Fruit fly (Drosophila melanogaster) whole organism, adult: ENCODE results near the gene CG33483.
A peak's percentile ranks its signal among the peaks of the same experiment; 100 is the strongest.

Experiments used
- CG11617 ChIP-seq: fragments of 200-800 bp; sonication (Bioruptor generic); optimal IDR thresholded peaks from 2 replicates; lab custom pipeline; 2017; ENCODE audit warnings: mild to moderate bottlenecking, missing biosample characterization, missing genetic modification reagents, missing genetic modification characterization
- CG12768 ChIP-seq: fragments of 200-800 bp; sonication (Bioruptor generic); optimal IDR thresholded peaks from 2 replicates; lab custom pipeline; 2017; ENCODE audit warnings: missing biosample characterization, missing genetic modification characterization, mild to moderate bottlenecking, moderate library complexity, missing genetic modification reagents
- CG14711 ChIP-seq: fragments of 200-800 bp; sonication (Bioruptor generic); optimal IDR thresholded peaks from 2 replicates; lab custom pipeline; 2018; ENCODE audit warnings: missing biosample characterization, mild to moderate bottlenecking, missing genetic modification characterization, moderate library complexity
- CG1620 ChIP-seq: fragments of 200-800 bp; sonication (Bioruptor generic); optimal IDR thresholded peaks from 2 replicates; lab custom pipeline; 2016; ENCODE audit warnings: missing biosample characterization, missing genetic modification characterization
- CG33017 ChIP-seq: fragments of 200-800 bp; sonication (Bioruptor generic); optimal IDR thresholded peaks from 2 replicates; lab custom pipeline; 2018; ENCODE audit warnings: missing biosample characterization, mild to moderate bottlenecking, missing genetic modification characterization, moderate library complexity
- CG5204 ChIP-seq: fragments of 200-800 bp; sonication (Bioruptor generic); optimal IDR thresholded peaks from 2 replicates; lab custom pipeline; 2016; ENCODE audit warnings: missing biosample characterization, missing genetic modification characterization
- CG7045 ChIP-seq: fragments of 200-800 bp; sonication (Bioruptor generic); optimal IDR thresholded peaks from 2 replicates; lab custom pipeline; 2017; ENCODE audit warnings: missing biosample characterization, mild to moderate bottlenecking, missing genetic modification characterization
- CG7101 ChIP-seq: fragments of 200-800 bp; sonication (Bioruptor generic); optimal IDR thresholded peaks from 2 replicates; lab custom pipeline; 2018; ENCODE audit warnings: missing biosample characterization, mild to moderate bottlenecking, missing genetic modification characterization, moderate library complexity
- Clk ChIP-seq: fragments of 200-800 bp; sonication (Bioruptor generic); optimal IDR thresholded peaks from 2 replicates; lab custom pipeline; 2017; ENCODE audit warnings: missing biosample characterization, missing genetic modification characterization
- Crg-1 ChIP-seq: fragments of 200-800 bp; sonication (Bioruptor generic); optimal IDR thresholded peaks from 2 replicates; lab custom pipeline; 2016; ENCODE audit warnings: missing biosample characterization, missing genetic modification characterization
- Hr96 ChIP-seq: fragments of 200-800 bp; sonication (Bioruptor generic); optimal IDR thresholded peaks from 2 replicates; lab custom pipeline; 2016; ENCODE audit warnings: missing biosample characterization, missing genetic modification characterization
- Mnt ChIP-seq: fragments of 200-800 bp; sonication (Bioruptor generic); optimal IDR thresholded peaks from 2 replicates; lab custom pipeline; 2016; ENCODE audit warnings: missing biosample characterization, mild to moderate bottlenecking, missing genetic modification characterization
- bab1 ChIP-seq: fragments of 200-800 bp; sonication (Bioruptor generic); optimal IDR thresholded peaks from 3 replicates; lab custom pipeline; 2019; ENCODE audit warnings: missing biosample characterization, mild to moderate bottlenecking, missing genetic modification characterization, moderate library complexity
- cic ChIP-seq: fragments of 200-800 bp; sonication (Bioruptor generic); optimal IDR thresholded peaks from 2 replicates; lab custom pipeline; 2017; ENCODE audit warnings: missing biosample characterization, mild to moderate bottlenecking, missing genetic modification characterization, moderate library complexity
- cnc ChIP-seq, 2 experiments: fragments of >200 bp; optimal IDR thresholded peaks; 2 replicates each; lab custom pipeline; 2017
- kay ChIP-seq: fragments of 200-800 bp; sonication (Bioruptor generic); peaks from one replicate; lab custom pipeline; 2016; ENCODE audit warnings: missing biosample characterization, missing genetic modification characterization, borderline replicate concordance
- ovo ChIP-seq: fragments of 200-800 bp; sonication (Bioruptor generic); optimal IDR thresholded peaks from 2 replicates; lab custom pipeline; 2016; ENCODE audit warnings: missing biosample characterization, missing genetic modification characterization
- pad ChIP-seq: fragments of 200-800 bp; sonication (Bioruptor generic); optimal IDR thresholded peaks from 3 replicates; lab custom pipeline; 2017; ENCODE audit warnings: missing biosample characterization, missing genetic modification characterization, mild to moderate bottlenecking, moderate library complexity, missing genetic modification reagents
- tj ChIP-seq: fragments of 200-800 bp; sonication (Bioruptor generic); optimal IDR thresholded peaks from 3 replicates; lab custom pipeline; 2017; ENCODE audit warnings: missing biosample characterization, mild to moderate bottlenecking, missing genetic modification characterization, moderate library complexity
- toe ChIP-seq: fragments of 200-800 bp; sonication (Bioruptor generic); optimal IDR thresholded peaks from 2 replicates; lab custom pipeline; 2016; ENCODE audit warnings: missing biosample characterization, missing genetic modification characterization

The CG33483 gene

dm6 chr3R:30903994-30904393, 2.0 kb upstream of the CG33483 start:
- TF ChIP-seq tj (GFP tag; lab: Kevin White, UChicago) (no peak), CG11617 (GFP tag; lab: Kevin White, UChicago) (no peak), CG14711 (no peak), ovo (GFP tag; lab: Kevin White, UChicago) (no peak), Mnt (GFP tag; lab: Kevin White, UChicago) (no peak), CG7101 (tag; lab: Kevin White, UChicago) (no peak), CG12768 (no peak), cic (GFP tag; lab: Kevin White, UChicago) (no peak), cnc (optimal IDR thresholded peaks at IDR 0.05; lab: Kevin White, UChicago) (no peak), CG5204 (no peak), kay (no peak), CG1620 (GFP tag; lab: Kevin White, UChicago) (no peak), toe (GFP tag; lab: Kevin White, UChicago) (no peak)

dm6 chr3R:30893738-30894137, 8.2 kb downstream of the CG33483 start, which contains the start of gene Cyp4c3:
Gene Cyp4c3, plus strand, starts transcription at chr3R:30894038.
- no peak for TF ChIP-seq CG5204
- no peak for TF ChIP-seq CG11617 (GFP tag; lab: Kevin White, UChicago)
- no peak for TF ChIP-seq bab1 (GFP tag; lab: Kevin White, UChicago)
- TF ChIP-seq pad (GFP tag; lab: Kevin White, UChicago), result no peak
- no peak for TF ChIP-seq cic (GFP tag; lab: Kevin White, UChicago)
- no peak for TF ChIP-seq CG7101 (tag; lab: Kevin White, UChicago)
- no peak for TF ChIP-seq Crg-1 (GFP tag; lab: Kevin White, UChicago)
- TF ChIP-seq Mnt (GFP tag; lab: Kevin White, UChicago), result no peak
- no peak for TF ChIP-seq toe (GFP tag; lab: Kevin White, UChicago)
- TF ChIP-seq CG1620 (GFP tag; lab: Kevin White, UChicago), result no peak
- TF ChIP-seq Hr96 (GFP tag; lab: Kevin White, UChicago), result no peak
- no peak for TF ChIP-seq tj (GFP tag; lab: Kevin White, UChicago)
- TF ChIP-seq cnc (optimal IDR thresholded peaks at IDR 0.05; lab: Kevin White, UChicago), result no peak
- TF ChIP-seq CG14711, result no peak
- no peak for TF ChIP-seq Clk
- TF ChIP-seq CG12768, result no peak
- TF ChIP-seq CG7045 (GFP tag; lab: Kevin White, UChicago), result no peak
- no peak for TF ChIP-seq kay
- TF ChIP-seq CG33017 (tag; lab: Kevin White, UChicago), result no peak

dm6 chr3R:30890045-30890444, 11.9 kb downstream of the CG33483 start:
- TF ChIP-seq Crg-1 (GFP tag; lab: Kevin White, UChicago), result no peak
- TF ChIP-seq pad (GFP tag; lab: Kevin White, UChicago), result no peak
- no peak for TF ChIP-seq CG5204
- TF ChIP-seq kay, result peak; percentile 74

dm6 chr3R:30888550-30889259, 13.3 kb downstream of the CG33483 start, which contains the start of gene Sap-r:
Gene Sap-r, minus strand, starts transcription at chr3R:30889062.
- TF ChIP-seq cnc (optimal IDR thresholded peaks at IDR 0.05; lab: Kevin White, UChicago), result peak; percentile 87 to 95
- TF ChIP-seq CG12768, result no peak
- TF ChIP-seq CG5204, result no peak
- TF ChIP-seq CG14711, result peak; percentile 33
- no peak for TF ChIP-seq Crg-1 (GFP tag; lab: Kevin White, UChicago)
- TF ChIP-seq tj (GFP tag; lab: Kevin White, UChicago), result peak; percentile 58
- peak; percentile 14 for TF ChIP-seq CG1620 (GFP tag; lab: Kevin White, UChicago)
- TF ChIP-seq CG7101 (tag; lab: Kevin White, UChicago), result peak; percentile 9
- peak; percentile 88 for TF ChIP-seq bab1 (GFP tag; lab: Kevin White, UChicago)
- peak; percentile 17 for TF ChIP-seq ovo (GFP tag; lab: Kevin White, UChicago)

dm6 chr3R:30887711-30888549, 14.0 kb downstream of the CG33483 start:
- TF ChIP-seq Hr96 (GFP tag; lab: Kevin White, UChicago), result peak; percentile 68
- no peak for TF ChIP-seq CG1620 (GFP tag; lab: Kevin White, UChicago)
- TF ChIP-seq CG7045 (GFP tag; lab: Kevin White, UChicago), result peak; percentile 70
- peak; percentile 95 for TF ChIP-seq cic (GFP tag; lab: Kevin White, UChicago)
- peak; percentile 53 for TF ChIP-seq pad (GFP tag; lab: Kevin White, UChicago)
- peak; percentile 68 for TF ChIP-seq bab1 (GFP tag; lab: Kevin White, UChicago)
- TF ChIP-seq CG11617 (GFP tag; lab: Kevin White, UChicago), result peak; percentile 30
- peak; percentile 30 for TF ChIP-seq Mnt (GFP tag; lab: Kevin White, UChicago)
- peak; percentile 77 for TF ChIP-seq CG14711
- no peak for TF ChIP-seq cnc (optimal IDR thresholded peaks at IDR 0.05; lab: Kevin White, UChicago)
- no peak for TF ChIP-seq Clk
- TF ChIP-seq tj (GFP tag; lab: Kevin White, UChicago), result no peak
- peak; percentile 66 for TF ChIP-seq toe (GFP tag; lab: Kevin White, UChicago)
- no peak for TF ChIP-seq CG5204
- TF ChIP-seq ovo (GFP tag; lab: Kevin White, UChicago), result no peak
- TF ChIP-seq CG33017 (tag; lab: Kevin White, UChicago), result peak; percentile 81
- TF ChIP-seq CG12768, result peak; percentile 87
- TF ChIP-seq kay, result no peak
- TF ChIP-seq Crg-1 (GFP tag; lab: Kevin White, UChicago), result peak; percentile 12
- TF ChIP-seq CG7101 (tag; lab: Kevin White, UChicago), result peak; percentile 80
